Fruit fly (Drosophila melanogaster) S2 (cell line): Measurements from ENCODE around the gene CG43059.
A peak's percentile ranks its signal among the peaks of the same experiment; 100 is the strongest.

Experiments used
- CG8478 ChIP-seq: fragments of >200 bp; optimal IDR thresholded peaks from 2 replicates; lab custom pipeline; 2018
- CTCF ChIP-seq, 2 experiments: fragments of >200 bp; optimal IDR thresholded peaks; 2 replicates each; lab custom pipeline; 2018

Gene CG43059

dm6 chr3L:8334338-8334737, 15.6 kb upstream of the CG43059 start:
- TF ChIP-seq CTCF (optimal IDR thresholded peaks at IDR 0.05; lab: Kevin White, UChicago): no peak
- no peak for TF ChIP-seq CG8478 (lab: Kevin White, UChicago)

- TF ChIP-seq CG8478 (lab: Kevin White, UChicago): no peak
- no peak for TF ChIP-seq CTCF (optimal IDR thresholded peaks at IDR 0.05; lab: Kevin White, UChicago)
Observed at dm6 chr3L:8333574-8333973, 14.8 kb upstream of the CG43059 start.

DNA sequence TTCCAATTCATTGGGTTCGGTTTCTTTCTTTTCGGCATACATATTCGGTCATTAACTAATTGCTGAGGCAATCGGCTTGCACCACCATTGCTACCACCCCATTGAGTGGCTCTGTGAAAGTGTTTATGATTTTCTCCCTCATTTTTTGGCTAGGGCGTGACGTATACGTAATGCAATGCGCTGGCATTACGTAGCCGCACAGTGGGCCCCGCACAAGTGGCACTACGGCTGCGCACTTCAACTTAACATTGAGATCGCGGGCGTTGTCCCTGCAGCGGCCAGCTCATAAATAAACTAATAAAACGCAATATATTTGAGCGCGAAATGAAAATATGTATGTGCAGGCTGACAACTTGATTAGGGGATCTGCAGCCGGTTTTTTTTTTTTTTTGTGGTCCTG, 12.6 kb upstream of the CG43059 start:
- TF ChIP-seq CTCF (optimal IDR thresholded peaks at IDR 0.05; lab: Kevin White, UChicago) (no peak), CG8478 (lab: Kevin White, UChicago) (no peak)

DNA sequence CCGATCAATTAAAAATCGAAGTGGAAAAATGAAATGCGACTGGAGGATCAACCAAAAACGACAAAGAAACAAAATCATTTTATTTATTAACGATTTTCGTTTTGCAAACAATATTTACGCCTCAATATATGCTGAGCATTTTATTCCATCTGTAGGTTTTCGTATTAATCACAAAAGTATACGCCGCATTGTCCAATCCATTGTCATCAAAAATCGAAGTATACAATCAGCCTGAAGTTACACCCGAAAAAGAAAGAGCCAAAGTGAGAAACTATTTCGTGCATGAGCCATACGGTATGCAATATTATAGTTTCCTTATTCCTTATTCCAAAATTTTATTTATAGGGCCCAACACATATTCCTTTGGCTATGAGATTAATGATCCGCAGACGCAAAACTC, 10.2 kb upstream of the CG43059 start:
- no peak for TF ChIP-seq CG8478 (lab: Kevin White, UChicago)
- TF ChIP-seq CTCF (optimal IDR thresholded peaks at IDR 0.05; lab: Kevin White, UChicago): no peak

- no peak for TF ChIP-seq CG8478 (lab: Kevin White, UChicago)
- TF ChIP-seq CTCF (optimal IDR thresholded peaks at IDR 0.05; lab: Kevin White, UChicago): no peak
Observed at dm6 chr3L:8328283-8328682, 9.5 kb upstream of the CG43059 start, which contains the start of gene CG34462. Gene CG34462, plus strand, starts transcription at chr3L:8328583.

- no peak for TF ChIP-seq CG8478 (lab: Kevin White, UChicago)
- no peak for TF ChIP-seq CTCF (optimal IDR thresholded peaks at IDR 0.05; lab: Kevin White, UChicago)
Observed at dm6 chr3L:8325559-8325958, 6.8 kb upstream of the CG43059 start, which contains the start of gene CG34461. Gene CG34461, plus strand, starts transcription at chr3L:8325859.

dm6 chr3L:8323817-8324216, 5.1 kb upstream of the CG43059 start:
- TF ChIP-seq CG8478 (lab: Kevin White, UChicago) (no peak), CTCF (optimal IDR thresholded peaks at IDR 0.05; lab: Kevin White, UChicago) (peak; percentile 69 to 78)

DNA sequence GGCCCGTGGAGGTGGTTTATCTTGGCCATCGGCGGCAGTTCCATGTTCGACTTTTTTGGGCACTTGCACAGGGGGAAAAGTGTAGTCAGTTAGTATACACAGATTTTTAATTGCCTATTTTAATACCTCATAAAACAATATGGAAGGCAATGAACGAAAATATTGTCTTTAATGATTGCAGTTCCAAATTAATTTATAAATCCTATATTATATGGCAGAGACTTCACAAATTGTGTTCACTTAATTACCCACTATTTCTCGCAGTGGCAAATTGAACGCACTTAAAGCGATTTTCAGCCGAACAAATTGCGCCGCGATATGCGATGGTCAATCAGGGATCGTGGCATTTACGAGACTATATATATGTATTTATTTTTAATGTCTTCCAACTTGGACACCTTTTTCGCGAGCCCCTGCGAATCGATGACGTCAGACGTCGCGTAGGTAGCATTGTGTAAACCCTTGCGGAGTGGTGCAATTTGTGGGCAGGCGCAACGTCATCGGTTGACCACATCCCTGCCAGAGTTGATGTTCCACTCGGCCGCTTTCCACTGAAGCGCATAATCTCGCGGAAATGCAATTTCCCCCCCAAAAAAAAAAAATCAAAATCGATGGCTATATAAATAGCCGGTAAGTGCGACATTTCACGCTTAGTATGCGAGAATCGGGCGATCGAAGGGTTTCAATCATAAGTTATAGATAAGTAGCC, 1.5 kb upstream of the CG43059 start, which contains the start of gene CG13670:
CG13670 (plus strand) TSS at position 659 of the 709 bp plus-strand sequence.
- TF ChIP-seq CTCF (optimal IDR thresholded peaks at IDR 0.05; lab: Kevin White, UChicago) (no peak), CG8478 (lab: Kevin White, UChicago) (no peak)

DNA sequence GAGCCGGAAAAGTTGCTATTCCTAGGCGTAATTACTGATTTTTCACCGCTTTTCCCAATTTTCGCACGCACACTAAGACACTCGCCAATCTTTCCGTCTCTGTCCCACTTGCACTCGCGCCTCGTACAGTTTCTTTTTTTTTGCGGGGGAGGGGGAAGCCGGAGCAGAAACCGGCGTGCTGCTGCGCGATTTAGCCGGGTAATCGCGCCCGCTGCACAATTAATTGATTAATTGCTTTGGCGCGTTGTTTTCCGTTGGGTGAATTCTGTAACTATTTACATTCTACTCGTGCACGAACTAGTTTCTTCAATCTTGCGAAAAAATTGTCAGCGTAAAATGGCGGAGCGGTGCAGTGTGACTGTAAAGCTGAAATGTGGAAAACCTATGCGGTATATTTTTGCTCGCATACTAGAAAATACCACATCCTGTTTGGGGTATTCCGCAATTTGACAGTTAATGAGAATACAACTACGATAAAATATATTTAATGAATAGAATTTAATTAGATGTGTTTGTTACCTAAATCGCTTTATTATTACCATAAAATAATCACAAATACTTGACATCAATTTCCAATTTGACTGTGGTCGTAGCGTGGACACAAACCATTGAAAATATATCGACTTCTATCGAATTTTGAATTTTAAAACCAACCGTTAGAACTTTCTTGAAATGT, 3.5 kb downstream of the CG43059 start, which contains the start of gene Cpsf6:
Cpsf6 (minus strand) TSS at position 362 of the 676 bp plus-strand sequence.
- TF ChIP-seq CG8478 (lab: Kevin White, UChicago): no peak
- TF ChIP-seq CTCF (optimal IDR thresholded peaks at IDR 0.05; lab: Kevin White, UChicago): no peak

DNA sequence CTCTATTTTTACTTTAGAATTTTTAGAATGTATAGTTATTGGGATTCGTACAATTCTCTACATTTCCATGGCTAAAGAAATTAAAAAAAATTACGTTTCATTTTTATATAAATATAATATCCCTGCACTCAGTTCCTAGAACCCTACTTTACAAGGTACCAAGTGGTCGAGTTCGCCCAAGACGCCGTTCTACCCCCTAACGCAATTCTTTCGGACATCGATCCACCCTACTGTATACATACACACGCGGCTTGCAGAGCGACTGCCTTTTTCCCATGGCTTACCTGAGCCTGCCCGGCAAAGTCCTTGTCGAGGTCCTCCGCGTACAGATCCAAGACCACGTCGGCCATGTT, 4.0 kb downstream of the CG43059 start:
- no peak for TF ChIP-seq CTCF (optimal IDR thresholded peaks at IDR 0.05; lab: Kevin White, UChicago)
- TF ChIP-seq CG8478 (lab: Kevin White, UChicago): no peak

dm6 chr3L:8312290-8312689, 6.5 kb downstream of the CG43059 start:
- TF ChIP-seq CTCF (optimal IDR thresholded peaks at IDR 0.05; lab: Kevin White, UChicago) (no peak), CG8478 (lab: Kevin White, UChicago) (no peak)

DNA sequence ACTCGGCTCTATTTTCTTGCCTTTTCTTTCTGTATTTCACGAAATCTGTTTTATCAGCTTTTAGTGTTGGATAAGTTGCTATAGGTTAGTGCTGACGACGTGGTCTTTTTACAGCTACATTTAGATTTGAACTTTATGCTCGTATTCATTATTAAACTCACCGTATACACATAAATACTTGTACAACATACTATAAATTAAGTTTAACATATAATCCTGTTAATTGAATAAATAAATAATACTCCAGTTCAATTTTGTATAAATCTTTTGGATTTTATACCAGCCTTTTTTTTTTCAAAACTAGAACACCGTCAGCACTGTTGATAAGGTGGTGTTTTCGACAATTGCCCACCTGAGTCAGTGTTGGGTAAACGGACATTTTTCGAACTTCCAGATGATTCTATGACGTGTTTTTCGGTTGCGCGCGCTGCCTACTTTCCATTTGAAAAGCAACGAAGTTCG, 9.8 kb downstream of the CG43059 start, which contains the start of gene BI-1:
BI-1 (minus strand) TSS at position 51 of the 462 bp plus-strand sequence.
- TF ChIP-seq CG8478 (lab: Kevin White, UChicago) (no peak), CTCF (optimal IDR thresholded peaks at IDR 0.05; lab: Kevin White, UChicago) (no peak)

DNA sequence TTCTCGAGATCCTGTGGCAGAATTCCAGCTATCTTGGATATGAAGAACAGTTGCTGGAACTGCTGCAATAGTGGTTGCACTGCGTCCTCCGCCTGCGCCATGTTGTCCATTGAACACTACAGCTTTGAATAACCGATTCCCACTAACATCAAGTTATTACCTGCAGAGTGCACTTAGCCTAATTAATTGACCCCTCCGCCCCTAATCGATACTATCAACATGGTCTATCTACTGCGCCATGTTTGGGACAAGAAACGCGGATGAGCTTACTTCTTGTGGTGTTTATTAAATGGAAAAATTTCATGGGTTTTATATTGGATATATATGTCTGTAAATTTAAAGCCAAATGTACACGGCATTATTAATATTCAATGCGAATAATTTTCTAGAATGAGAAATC, 11.9 kb downstream of the CG43059 start, which contains the start of gene Gr66a:
Gr66a (minus strand) TSS at position 101 of the 400 bp plus-strand sequence.
- TF ChIP-seq CTCF (optimal IDR thresholded peaks at IDR 0.05; lab: Kevin White, UChicago) (no peak), CG8478 (lab: Kevin White, UChicago) (no peak)

DNA sequence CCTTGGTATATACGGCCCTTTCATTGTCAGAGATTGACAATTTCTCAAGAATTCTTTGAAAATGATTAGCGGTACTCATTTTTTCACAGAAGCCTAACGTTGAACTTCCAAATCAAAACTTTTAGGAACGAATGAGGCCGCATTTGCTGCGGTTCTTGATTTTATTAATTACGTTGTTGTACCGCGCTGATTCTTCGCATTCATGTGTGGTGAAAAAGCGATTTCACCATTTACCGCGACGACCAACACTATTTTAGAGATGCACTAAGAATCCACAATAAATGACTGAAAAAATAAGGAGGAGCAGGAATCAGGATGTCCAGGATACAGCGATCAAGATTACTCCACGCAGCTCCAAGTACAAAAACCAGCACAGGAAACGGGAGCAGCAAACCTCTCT, 14.9 kb downstream of the CG43059 start, which contains the start of the genes CG7194 and Sbp2:
CG7194 (minus strand) TSS at position 148 of the 400 bp plus-strand sequence.
Sbp2 (plus strand) TSS at position 246 of the 400 bp plus-strand sequence.
- TF ChIP-seq CG8478 (lab: Kevin White, UChicago): no peak
- TF ChIP-seq CTCF (optimal IDR thresholded peaks at IDR 0.05; lab: Kevin White, UChicago): no peak
